Worm (Caenorhabditis elegans): ENCODE measurements around the gene F46G10.1.
A peak's percentile ranks its signal among the peaks of the same experiment; 100 is the strongest.

Gene F46G10.1

ce11 chrX:13356469-13356868 lies 44.9 kb upstream of the F46G10.1 start:
- TF ChIP-seq nhr-43 (tag; optimal IDR thresholded peaks at IDR 0.05; ENCODE audit: poor library complexity, severe bottlenecking): peak; percentile 90
- no peak for TF ChIP-seq nhr-67 (tag; optimal IDR thresholded peaks at IDR 0.05)
- peak; percentile 21 for TF ChIP-seq pha-4 (tag; optimal IDR thresholded peaks at IDR 0.05)
- peak; percentile 68 for TF ChIP-seq unc-62 (GFP tag; optimal IDR thresholded peaks at IDR 0.05)
- peak; percentile 43 for TF ChIP-seq nhr-76 (tag; optimal IDR thresholded peaks at IDR 0.05)
- no peak for TF ChIP-seq eor-1 (tag; optimal IDR thresholded peaks at IDR 0.05)
- TF ChIP-seq nhr-77 (tag; optimal IDR thresholded peaks at IDR 0.05): no peak
- TF ChIP-seq unc-39 (tag; optimal IDR thresholded peaks at IDR 0.05): no peak
- TF ChIP-seq mml-1 (tag; optimal IDR thresholded peaks at IDR 0.05): peak; percentile 14
- peak; percentile 86 for TF ChIP-seq mdl-1 (tag; optimal IDR thresholded peaks at IDR 0.05)
- TF ChIP-seq jun-1 (tag; optimal IDR thresholded peaks at IDR 0.05): peak; percentile 87
- TF ChIP-seq lin-39 (tag; optimal IDR thresholded peaks at IDR 0.05): no peak
- peak; percentile 24 for TF ChIP-seq lsy-12 (tag; optimal IDR thresholded peaks at IDR 0.05)
- peak; percentile 45 for TF ChIP-seq nhr-11 (tag; optimal IDR thresholded peaks at IDR 0.05)
- TF ChIP-seq aly-2 (tag; optimal IDR thresholded peaks at IDR 0.05): no peak
- TF ChIP-seq nfya-1 (tag; optimal IDR thresholded peaks at IDR 0.05; ENCODE audit: insufficient read depth): peak; percentile 44
- no peak for TF ChIP-seq fkh-10 (GFP tag; optimal IDR thresholded peaks at IDR 0.05)
- no peak for TF ChIP-seq hmg-11 (tag; optimal IDR thresholded peaks at IDR 0.05)
- peak; percentile 87 for TF ChIP-seq nhr-25 (tag; optimal IDR thresholded peaks at IDR 0.05)
- TF ChIP-seq elt-2 (tag; optimal IDR thresholded peaks at IDR 0.05): peak; percentile 83
- TF ChIP-seq ztf-11 (tag; optimal IDR thresholded peaks at IDR 0.05): no peak
- TF ChIP-seq ceh-9 (tag; optimal IDR thresholded peaks at IDR 0.05): no peak
- TF ChIP-seq skn-1 (tag; optimal IDR thresholded peaks at IDR 0.05): no peak
- no peak for TF ChIP-seq nhr-28 (tag; optimal IDR thresholded peaks at IDR 0.05)
- TF ChIP-seq ceh-82 (tag; optimal IDR thresholded peaks at IDR 0.05): no peak
- peak; percentile 60 for TF ChIP-seq tbx-2 (tag; optimal IDR thresholded peaks at IDR 0.05)
- TF ChIP-seq nhr-23 (tag; optimal IDR thresholded peaks at IDR 0.05): peak; percentile 87
- no peak for TF ChIP-seq ceh-16 (tag; optimal IDR thresholded peaks at IDR 0.05)
- TF ChIP-seq zag-1 (tag; optimal IDR thresholded peaks at IDR 0.05): no peak
- TF ChIP-seq sea-2 (GFP tag; optimal IDR thresholded peaks at IDR 0.05): no peak
- TF ChIP-seq snpc-4 (tag; optimal IDR thresholded peaks at IDR 0.05): no peak
- TF ChIP-seq elt-1 (tag; optimal IDR thresholded peaks at IDR 0.05): no peak
- peak; percentile 85 for TF ChIP-seq egl-27 (tag; optimal IDR thresholded peaks at IDR 0.05)
- no peak for TF ChIP-seq egl-5 (tag; optimal IDR thresholded peaks at IDR 0.05)
- TF ChIP-seq nhr-237 (tag; optimal IDR thresholded peaks at IDR 0.05): no peak
- TF ChIP-seq ztf-4 (tag; optimal IDR thresholded peaks at IDR 0.05): no peak
- no peak for TF ChIP-seq fos-1 (tag; optimal IDR thresholded peaks at IDR 0.05)
- TF ChIP-seq daf-12 (tag; optimal IDR thresholded peaks at IDR 0.05): no peak
- no peak for TF ChIP-seq ama-1 (optimal IDR thresholded peaks at IDR 0.05)
- peak in 1 of 3 experiments; percentile 75 for TF ChIP-seq elt-3 (tag; optimal IDR thresholded peaks at IDR 0.05)
- TF ChIP-seq lin-15B (tag; optimal IDR thresholded peaks at IDR 0.05): no peak
- no peak for TF ChIP-seq ZK546.5 (tag; optimal IDR thresholded peaks at IDR 0.05)
- TF ChIP-seq ceh-28 (tag; optimal IDR thresholded peaks at IDR 0.05): no peak
- TF ChIP-seq fkh-2 (tag; optimal IDR thresholded peaks at IDR 0.05): no peak
- TF ChIP-seq nhr-12 (tag; optimal IDR thresholded peaks at IDR 0.05): no peak
- peak; percentile 45 for TF ChIP-seq R02D3.7 (tag; optimal IDR thresholded peaks at IDR 0.05)
- TF ChIP-seq pqm-1 (tag; optimal IDR thresholded peaks at IDR 0.05): peak; percentile 71

Data from whole organism, L3 larva.